Fruit fly (Drosophila melanogaster): ENCODE results near the gene TfIIA-L.

Gene TfIIA-L

DNA sequence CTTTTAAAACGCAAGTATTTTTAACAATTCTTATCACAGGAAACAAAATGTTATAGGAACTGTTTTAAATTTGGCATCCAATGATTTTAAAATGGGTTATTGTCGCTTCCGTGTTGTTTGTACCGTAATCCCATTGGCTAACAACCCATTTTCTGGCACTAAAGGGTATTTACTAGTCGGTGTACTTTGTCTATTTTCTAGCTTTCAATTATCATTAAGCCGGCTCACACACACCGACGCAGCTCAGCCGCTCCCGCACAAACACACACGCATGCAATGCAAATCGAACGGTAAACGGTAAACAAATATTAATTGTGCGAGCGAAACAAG is 6.5 kb upstream of the TfIIA-L start:
- TF ChIP-seq CG12768 (GFP tag; optimal IDR thresholded peaks at IDR 0.05) (no peak), ovo (GFP tag; optimal IDR thresholded peaks at IDR 0.05) (peak; percentile 91), Hr96 (GFP tag; optimal IDR thresholded peaks at IDR 0.05) (no peak), pad (GFP tag; optimal IDR thresholded peaks at IDR 0.05) (peak; percentile 18), cic (GFP tag; optimal IDR thresholded peaks at IDR 0.05) (no peak)

DNA sequence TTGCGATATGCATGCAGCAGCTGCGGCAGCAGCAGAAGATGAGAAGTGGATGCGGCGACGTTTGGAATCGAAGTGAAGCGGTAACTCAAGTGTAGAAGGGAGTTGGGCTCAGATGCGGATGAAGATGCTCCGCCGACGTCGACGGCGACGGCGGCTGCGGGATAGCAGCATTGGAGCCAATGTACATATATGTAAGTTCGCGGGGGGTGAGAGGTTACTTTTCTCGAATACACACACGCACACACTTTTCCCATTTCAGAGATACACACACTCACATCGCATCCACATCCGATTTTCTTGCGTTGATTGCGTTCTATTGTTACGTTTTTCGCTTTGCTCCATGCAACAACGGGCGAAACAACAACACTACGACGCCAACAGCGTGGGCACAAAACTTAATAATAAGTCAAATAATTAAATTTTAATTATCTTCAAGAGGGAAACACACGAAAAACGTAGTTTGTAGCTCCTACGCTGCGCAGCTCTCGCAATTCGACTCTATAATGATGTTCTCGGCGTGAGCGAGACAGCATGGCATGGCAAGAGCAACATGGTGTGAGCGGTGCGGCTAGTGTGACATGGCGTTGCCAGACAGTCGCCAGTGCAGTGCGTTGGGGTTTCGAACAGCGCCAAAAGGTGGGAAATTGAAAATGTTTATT is 6.0 kb upstream of the TfIIA-L start, which contains the start of gene CG18766:
TSS of gene CG18766 (minus strand) at position 508 of the 659 bp plus-strand sequence.
- peak; percentile 31 for TF ChIP-seq Hr96 (GFP tag; optimal IDR thresholded peaks at IDR 0.05)
- no peak for TF ChIP-seq CG7045 (GFP tag; optimal IDR thresholded peaks at IDR 0.05)
- TF ChIP-seq Mnt (GFP tag; optimal IDR thresholded peaks at IDR 0.05) = peak; percentile 35
- TF ChIP-seq cnc (optimal IDR thresholded peaks at IDR 0.05) = no peak
- no peak for TF ChIP-seq tj (GFP tag; optimal IDR thresholded peaks at IDR 0.05)
- peak; percentile 30 for TF ChIP-seq pad (GFP tag; optimal IDR thresholded peaks at IDR 0.05)
- no peak for TF ChIP-seq Crg-1 (GFP tag; optimal IDR thresholded peaks at IDR 0.05)
- TF ChIP-seq kay (GFP tag; ENCODE audit: borderline replicate concordance) = no peak
- TF ChIP-seq CG7101 (tag; optimal IDR thresholded peaks at IDR 0.05) = no peak
- no peak for TF ChIP-seq CG5204 (GFP tag; optimal IDR thresholded peaks at IDR 0.05)
- no peak for TF ChIP-seq bab1 (GFP tag; optimal IDR thresholded peaks at IDR 0.05)
- no peak for TF ChIP-seq CG11617 (GFP tag; optimal IDR thresholded peaks at IDR 0.05)
- TF ChIP-seq cic (GFP tag; optimal IDR thresholded peaks at IDR 0.05) = peak; percentile 60
- peak; percentile 30 for TF ChIP-seq CG12768 (GFP tag; optimal IDR thresholded peaks at IDR 0.05)
- TF ChIP-seq CG33017 (tag; optimal IDR thresholded peaks at IDR 0.05) = no peak
- no peak for TF ChIP-seq Clk (GFP tag; optimal IDR thresholded peaks at IDR 0.05)
- TF ChIP-seq toe (GFP tag; optimal IDR thresholded peaks at IDR 0.05) = no peak
- TF ChIP-seq CG14711 (tag; optimal IDR thresholded peaks at IDR 0.05) = no peak
- TF ChIP-seq ovo (GFP tag; optimal IDR thresholded peaks at IDR 0.05) = peak; percentile 57
- peak; percentile 36 for TF ChIP-seq CG1620 (GFP tag; optimal IDR thresholded peaks at IDR 0.05)

DNA sequence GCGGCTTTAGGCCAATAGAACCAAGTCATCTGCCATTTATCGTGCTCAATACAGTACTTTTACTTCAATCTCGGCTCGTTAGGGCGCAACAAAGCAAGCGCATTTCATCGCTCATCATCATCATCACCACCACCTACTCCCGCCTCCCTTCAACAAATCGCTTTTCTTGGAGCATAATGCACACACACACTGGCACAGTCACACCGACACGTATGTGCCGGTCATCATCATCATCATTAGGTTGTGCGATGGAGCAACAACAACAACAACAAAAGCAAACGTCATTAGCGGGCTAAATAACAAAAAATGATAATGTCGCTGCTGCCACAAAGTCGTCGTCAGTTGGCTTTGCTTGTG is 5.5 kb upstream of the TfIIA-L start:
- TF ChIP-seq Hr96 (GFP tag; optimal IDR thresholded peaks at IDR 0.05) (no peak), tj (GFP tag; optimal IDR thresholded peaks at IDR 0.05) (peak; percentile 4), pad (GFP tag; optimal IDR thresholded peaks at IDR 0.05) (no peak), cnc (optimal IDR thresholded peaks at IDR 0.05) (peak in 1 of 2 experiments; percentile 50)

DNA sequence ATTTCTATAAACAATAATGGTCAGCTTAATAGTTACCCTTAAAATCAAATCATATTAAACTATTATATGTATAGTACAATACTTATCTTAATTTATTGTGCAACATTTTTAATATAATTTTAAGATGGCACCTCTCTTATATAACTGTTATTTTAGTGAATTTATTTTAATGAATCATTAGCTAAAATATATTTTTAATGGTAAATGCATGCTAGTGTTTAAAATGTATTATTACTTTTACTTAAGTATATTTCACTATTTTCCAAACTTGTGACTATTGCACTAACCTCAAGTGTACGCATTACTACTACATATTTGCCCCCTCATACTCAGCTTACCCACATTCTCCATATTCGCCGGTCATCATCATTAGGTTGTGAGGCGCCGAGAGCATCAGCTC is 4.6 kb upstream of the TfIIA-L start:
- TF ChIP-seq CG7045 (GFP tag; optimal IDR thresholded peaks at IDR 0.05) = peak; percentile 54
- TF ChIP-seq Hr96 (GFP tag; optimal IDR thresholded peaks at IDR 0.05) = no peak
- TF ChIP-seq Mnt (GFP tag; optimal IDR thresholded peaks at IDR 0.05) = no peak
- no peak for TF ChIP-seq Crg-1 (GFP tag; optimal IDR thresholded peaks at IDR 0.05)
- peak; percentile 7 for TF ChIP-seq toe (GFP tag; optimal IDR thresholded peaks at IDR 0.05)
- TF ChIP-seq pad (GFP tag; optimal IDR thresholded peaks at IDR 0.05) = no peak
- no peak for TF ChIP-seq cnc (optimal IDR thresholded peaks at IDR 0.05)
- peak; percentile 25 for TF ChIP-seq tj (GFP tag; optimal IDR thresholded peaks at IDR 0.05)
- peak; percentile 15 for TF ChIP-seq CG12768 (GFP tag; optimal IDR thresholded peaks at IDR 0.05)
- no peak for TF ChIP-seq kay (GFP tag; ENCODE audit: borderline replicate concordance)
- no peak for TF ChIP-seq Clk (GFP tag; optimal IDR thresholded peaks at IDR 0.05)
- TF ChIP-seq bab1 (GFP tag; optimal IDR thresholded peaks at IDR 0.05) = peak; percentile 72
- TF ChIP-seq CG7101 (tag; optimal IDR thresholded peaks at IDR 0.05) = peak; percentile 72
- peak; percentile 26 for TF ChIP-seq CG11617 (GFP tag; optimal IDR thresholded peaks at IDR 0.05)
- no peak for TF ChIP-seq ovo (GFP tag; optimal IDR thresholded peaks at IDR 0.05)
- TF ChIP-seq CG33017 (tag; optimal IDR thresholded peaks at IDR 0.05) = peak; percentile 82
- no peak for TF ChIP-seq CG1620 (GFP tag; optimal IDR thresholded peaks at IDR 0.05)
- TF ChIP-seq CG14711 (tag; optimal IDR thresholded peaks at IDR 0.05) = peak; percentile 80
- TF ChIP-seq cic (GFP tag; optimal IDR thresholded peaks at IDR 0.05) = no peak
- TF ChIP-seq CG5204 (GFP tag; optimal IDR thresholded peaks at IDR 0.05) = no peak

DNA sequence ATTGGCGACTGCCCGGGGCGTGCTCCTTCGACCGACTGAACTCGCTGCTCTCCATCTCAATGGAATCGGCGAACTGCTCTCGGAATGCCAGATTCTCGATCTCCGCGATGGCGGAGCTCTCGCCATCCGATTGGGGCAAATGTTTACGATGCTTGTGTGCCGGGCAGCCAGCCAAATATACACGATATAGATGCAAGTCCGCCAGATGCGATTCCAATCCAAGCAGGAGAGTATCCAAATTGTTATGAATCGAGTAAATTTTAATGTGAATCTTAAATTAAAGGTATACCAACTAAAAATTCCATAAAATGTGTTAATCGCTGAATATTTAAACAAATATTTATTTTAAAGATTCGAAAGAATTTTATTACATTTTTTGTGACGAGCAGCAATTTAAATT is 3.0 kb upstream of the TfIIA-L start, which contains the start of gene CG5984:
TSS of gene CG5984 (minus strand) at position 101 of the 400 bp plus-strand sequence.
- no peak for TF ChIP-seq CG7101 (tag; optimal IDR thresholded peaks at IDR 0.05)
- no peak for TF ChIP-seq CG33017 (tag; optimal IDR thresholded peaks at IDR 0.05)
- TF ChIP-seq Crg-1 (GFP tag; optimal IDR thresholded peaks at IDR 0.05) = no peak
- no peak for TF ChIP-seq toe (GFP tag; optimal IDR thresholded peaks at IDR 0.05)
- TF ChIP-seq ovo (GFP tag; optimal IDR thresholded peaks at IDR 0.05) = no peak

DNA sequence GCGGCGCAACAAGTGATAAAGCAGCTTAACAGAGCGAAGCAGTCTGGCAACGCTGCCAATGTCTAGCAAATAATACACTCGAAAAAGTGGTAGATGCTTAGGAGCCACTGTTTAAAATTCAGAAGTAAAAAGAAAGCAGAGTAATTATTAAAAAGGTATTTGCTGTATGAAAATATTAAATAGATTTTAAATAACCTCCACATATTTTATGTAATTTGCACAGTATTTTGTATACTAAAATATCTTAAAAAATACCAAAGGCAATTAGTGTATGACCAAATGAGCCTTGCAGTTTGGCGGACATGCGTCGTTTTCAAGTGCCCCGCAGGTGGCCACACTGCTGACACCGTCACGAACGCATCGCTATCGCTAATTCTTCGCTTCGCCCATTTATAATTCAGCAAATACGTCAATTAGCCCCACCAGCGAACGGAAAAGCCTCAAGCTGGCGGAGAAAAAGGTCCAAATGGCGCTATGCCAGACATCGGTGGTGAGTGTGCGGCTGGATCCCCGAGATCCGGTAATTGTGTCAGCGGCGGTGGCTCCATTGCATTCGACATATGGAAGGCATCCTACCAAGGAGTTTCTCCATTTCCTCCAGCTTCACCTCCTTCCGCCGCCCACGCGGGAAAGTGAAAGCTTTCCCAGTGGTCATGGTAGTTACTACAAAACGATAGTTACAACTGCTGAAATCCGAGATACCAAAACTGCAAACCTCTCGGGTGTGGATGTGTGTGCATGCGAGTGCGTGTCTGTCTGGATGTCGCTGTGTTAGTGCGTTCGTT is 2.4 kb downstream of the TfIIA-L start, which contains the start of gene pll:
TSS of gene pll (minus strand) at position 47 of the 785 bp plus-strand sequence.
- TF ChIP-seq CG5204 (GFP tag; optimal IDR thresholded peaks at IDR 0.05) (peak; percentile 90), Clk (GFP tag; optimal IDR thresholded peaks at IDR 0.05) (peak; percentile 55), tj (GFP tag; optimal IDR thresholded peaks at IDR 0.05) (peak; percentile 48), ovo (GFP tag; optimal IDR thresholded peaks at IDR 0.05) (peak; percentile 32), CG11617 (GFP tag; optimal IDR thresholded peaks at IDR 0.05) (peak; percentile 83), pad (GFP tag; optimal IDR thresholded peaks at IDR 0.05) (peak; percentile 51), cic (GFP tag; optimal IDR thresholded peaks at IDR 0.05) (peak; percentile 12), CG1620 (GFP tag; optimal IDR thresholded peaks at IDR 0.05) (peak; percentile 83), CG33017 (tag; optimal IDR thresholded peaks at IDR 0.05) (peak; percentile 83), Hr96 (GFP tag; optimal IDR thresholded peaks at IDR 0.05) (peak; percentile 80), kay (GFP tag; ENCODE audit: borderline replicate concordance) (no peak), CG14711 (tag; optimal IDR thresholded peaks at IDR 0.05) (peak; percentile 82), bab1 (GFP tag; optimal IDR thresholded peaks at IDR 0.05) (peak; percentile 89), CG7045 (GFP tag; optimal IDR thresholded peaks at IDR 0.05) (peak; percentile 78), cnc (optimal IDR thresholded peaks at IDR 0.05) (no peak), toe (GFP tag; optimal IDR thresholded peaks at IDR 0.05) (peak; percentile 86), CG12768 (GFP tag; optimal IDR thresholded peaks at IDR 0.05) (peak; percentile 55), CG7101 (tag; optimal IDR thresholded peaks at IDR 0.05) (peak; percentile 88), Crg-1 (GFP tag; optimal IDR thresholded peaks at IDR 0.05) (peak; percentile 49), Mnt (GFP tag; optimal IDR thresholded peaks at IDR 0.05) (peak; percentile 70)

Data from whole organism, adult.